Worm (Caenorhabditis elegans) whole organism, young adult: ENCODE data around the gene end-1.

Source experiments
- B0035.1 ChIP-seq: sonication (generic microtip); optimal IDR thresholded peaks from 2 replicates; lab custom pipeline; 2016; ENCODE audit warnings: missing genetic modification characterization, mild to moderate bottlenecking, missing compliant biosample characterization, missing genotype, missing genetic modification reagents
- F22D6.2 ChIP-seq: sonication (generic microtip); optimal IDR thresholded peaks from 2 replicates; lab custom pipeline; 2016; ENCODE audit warnings: mild to moderate bottlenecking, missing genetic modification characterization, missing compliant biosample characterization
- F37B4.10 ChIP-seq: fragments of 200-800 bp; sonication (Bioruptor generic); IDR thresholded peaks from 2 replicates; pipeline ENCODE4 v1.3.6; 2022; ENCODE audit warnings: missing genetic modification characterization, missing compliant biosample characterization
- K11D2.4 ChIP-seq: fragments of 200-800 bp; sonication (Bioruptor generic); IDR thresholded peaks from 2 replicates; pipeline ENCODE4 v1.3.6; 2022; ENCODE audit warnings: missing genetic modification reagents, missing genetic modification characterization, missing compliant biosample characterization
- T26A5.8 ChIP-seq: sonication (generic microtip); optimal IDR thresholded peaks from 2 replicates; lab custom pipeline; 2016; ENCODE audit warnings: missing genetic modification characterization, missing compliant biosample characterization
- Y53F4B.3 ChIP-seq: fragments of 200-800 bp; sonication (Bioruptor generic); IDR thresholded peaks from 2 replicates; pipeline ENCODE4 v1.3.6; 2022; ENCODE audit warnings: missing genetic modification reagents, missing genetic modification characterization, missing compliant biosample characterization
- Y56A3A.18 ChIP-seq: fragments of 200-800 bp; sonication (Bioruptor generic); IDR thresholded peaks from 2 replicates; pipeline ENCODE4 v1.3.6; 2022; ENCODE audit warnings: missing genetic modification reagents, missing genetic modification characterization, missing compliant biosample characterization
- Y79H2A.3 ChIP-seq: fragments of 200-800 bp; sonication (Bioruptor generic); conservative IDR thresholded peaks from 2 replicates; pipeline ENCODE4 v1.3.6; 2022; ENCODE audit warnings: missing genetic modification reagents, missing genetic modification characterization, missing compliant biosample characterization
- Y95B8A.8 ChIP-seq: fragments of 200-800 bp; sonication (Bioruptor generic); IDR thresholded peaks from 2 replicates; pipeline ENCODE4 v1.3.6; 2022; ENCODE audit warnings: missing genetic modification reagents, missing genetic modification characterization, missing compliant biosample characterization
- aptf-2 ChIP-seq: fragments of 200-800 bp; sonication (Bioruptor generic); conservative IDR thresholded peaks from 2 replicates; pipeline ENCODE4 v1.3.6; 2022; ENCODE audit warnings: missing genetic modification reagents, missing genetic modification characterization, missing compliant biosample characterization
- aptf-3 ChIP-seq: fragments of 200-800 bp; sonication (Bioruptor generic); IDR thresholded peaks from 2 replicates; pipeline ENCODE4 v1.3.6; 2022; ENCODE audit warnings: missing genetic modification characterization, missing compliant biosample characterization
- attf-5 ChIP-seq: fragments of 200-800 bp; sonication (Bioruptor generic); optimal IDR thresholded peaks from 2 replicates; lab custom pipeline; 2018; ENCODE audit warnings: mild to moderate bottlenecking, missing genetic modification characterization, missing compliant biosample characterization
- bed-1 ChIP-seq: fragments of 200-800 bp; sonication (Bioruptor generic); IDR thresholded peaks from 2 replicates; pipeline ENCODE4 v1.3.6; 2022; ENCODE audit warnings: missing genetic modification reagents, missing genetic modification characterization, missing compliant biosample characterization
- ceh-27 ChIP-seq: fragments of 200-800 bp; sonication (Bioruptor generic); optimal IDR thresholded peaks from 2 replicates; lab custom pipeline; 2018; ENCODE audit warnings: mild to moderate bottlenecking, missing genetic modification characterization, moderate library complexity, missing compliant biosample characterization
- dox-1 ChIP-seq: fragments of 200-800 bp; sonication (Bioruptor generic); IDR thresholded peaks from 2 replicates; pipeline ENCODE4 v1.3.6; 2022; ENCODE audit warnings: missing genetic modification reagents, missing genetic modification characterization, missing compliant biosample characterization
- dpff-1 ChIP-seq: sonication (generic microtip); optimal IDR thresholded peaks from 2 replicates; lab custom pipeline; 2017; ENCODE audit warnings: mild to moderate bottlenecking, missing genetic modification characterization, missing compliant biosample characterization
- dpl-1 ChIP-seq: fragments of 150-350 bp; optimal IDR thresholded peaks from 2 replicates; lab custom pipeline; 2014; ENCODE audit warnings: missing biosample characterization, missing genetic modification reagents, missing genetic modification characterization
- efl-1 ChIP-seq: fragments of 150-350 bp; optimal IDR thresholded peaks from 2 replicates; lab custom pipeline; 2014; ENCODE audit warnings: missing biosample characterization, missing genetic modification reagents, missing genetic modification characterization
- egl-18 ChIP-seq: fragments of 200-800 bp; sonication (Bioruptor generic); IDR thresholded peaks from 2 replicates; pipeline ENCODE4 v1.3.6; 2022; ENCODE audit warnings: missing genetic modification reagents, missing genetic modification characterization, missing compliant biosample characterization
- ekl-4 ChIP-seq: fragments of 200-800 bp; sonication (Bioruptor generic); IDR thresholded peaks from 2 replicates; pipeline ENCODE4 v1.3.6; 2022; ENCODE audit warnings: missing genetic modification reagents, missing genetic modification characterization, missing compliant biosample characterization
- fkh-3 ChIP-seq: sonication (generic microtip); optimal IDR thresholded peaks from 2 replicates; lab custom pipeline; 2016; ENCODE audit warnings: mild to moderate bottlenecking, missing genetic modification characterization, missing compliant biosample characterization
- hlh-26 ChIP-seq: fragments of 200-800 bp; sonication (Bioruptor generic); conservative IDR thresholded peaks from 2 replicates; pipeline ENCODE4 v1.3.6; 2022; ENCODE audit warnings: missing genetic modification reagents, missing genetic modification characterization, missing compliant biosample characterization
- hmg-20 ChIP-seq: fragments of 200-800 bp; sonication (Bioruptor generic); IDR thresholded peaks from 2 replicates; pipeline ENCODE4 v1.3.6; 2022; ENCODE audit warnings: missing genetic modification reagents, missing genetic modification characterization, missing compliant biosample characterization
- lin-26 ChIP-seq: fragments of 200-800 bp; sonication (Bioruptor generic); IDR thresholded peaks from 2 replicates; pipeline ENCODE4 v1.3.6; 2022; ENCODE audit warnings: missing genetic modification reagents, missing genetic modification characterization, missing compliant biosample characterization
- lin-35 ChIP-seq, 3 experiments: fragments of 150-350 bp in 2 of 3; sonication (generic microtip) in 1 of 3; optimal IDR thresholded peaks; 2 replicates each; lab custom pipeline; 2014 to 2018; ENCODE audit warnings: missing biosample characterization in 3 of 3, missing genetic modification characterization in 3 of 3, missing genetic modification reagents in 3 of 3
- lin-54 ChIP-seq: fragments of 200-800 bp; sonication (Bioruptor generic); optimal IDR thresholded peaks from 2 replicates; lab custom pipeline; 2018; ENCODE audit warnings: mild to moderate bottlenecking, missing genetic modification characterization, missing compliant biosample characterization
- nfya-1 ChIP-seq: sonication (generic microtip); optimal IDR thresholded peaks from 2 replicates; lab custom pipeline; 2017; ENCODE audit warnings: antibody characterized with exemption, missing compliant biosample characterization, missing genetic modification characterization, borderline replicate concordance; ENCODE audit not compliant: insufficient read depth
- nhr-120 ChIP-seq: fragments of 200-800 bp; sonication (Bioruptor generic); IDR thresholded peaks from 2 replicates; pipeline ENCODE4 v1.3.6; 2022; ENCODE audit warnings: missing genetic modification characterization, missing compliant biosample characterization
- nhr-179 ChIP-seq: sonication (generic microtip); optimal IDR thresholded peaks from 2 replicates; lab custom pipeline; 2016; ENCODE audit warnings: mild to moderate bottlenecking, missing genetic modification characterization, missing compliant biosample characterization
- nhr-80 ChIP-seq: sonication (generic microtip); optimal IDR thresholded peaks from 2 replicates; lab custom pipeline; 2016; ENCODE audit warnings: missing genetic modification characterization, missing compliant biosample characterization
- rcor-1 ChIP-seq: fragments of 200-800 bp; sonication (Bioruptor generic); IDR thresholded peaks from 2 replicates; pipeline ENCODE4 v1.3.6; 2022; ENCODE audit warnings: missing genetic modification reagents, missing genetic modification characterization, missing compliant biosample characterization
- rec-8 ChIP-seq, 2 experiments: sonication (generic microtip); optimal IDR thresholded peaks; 2 replicates each; lab custom pipeline; 2016; ENCODE audit warnings: mild to moderate bottlenecking in 2 of 2, missing genetic modification characterization in 2 of 2, missing genetic modification reagents in 2 of 2, missing genotype in 2 of 2, missing biosample characterization in 1 of 2, missing compliant biosample characterization in 1 of 2, moderate library complexity in 1 of 2
- sptf-2 ChIP-seq: fragments of 200-800 bp; sonication (Bioruptor generic); optimal IDR thresholded peaks from 2 replicates; lab custom pipeline; 2018; ENCODE audit warnings: mild to moderate bottlenecking, missing genetic modification characterization, missing compliant biosample characterization
- unc-62 ChIP-seq: fragments of 150-350 bp; optimal IDR thresholded peaks from 2 replicates; lab custom pipeline; 2014; ENCODE audit warnings: missing biosample characterization, missing genetic modification reagents, missing genetic modification characterization
- zfh-2 ChIP-seq: fragments of 200-800 bp; sonication (Bioruptor generic); conservative IDR thresholded peaks from 2 replicates; pipeline ENCODE4 v1.3.6; 2022; ENCODE audit warnings: missing genetic modification reagents, missing genetic modification characterization, missing compliant biosample characterization
- ztf-18 ChIP-seq: sonication (generic microtip); optimal IDR thresholded peaks from 2 replicates; lab custom pipeline; 2016; ENCODE audit warnings: missing genotype, mild to moderate bottlenecking, missing genetic modification characterization, missing compliant biosample characterization
- ztf-26 ChIP-seq: sonication (generic microtip); optimal IDR thresholded peaks from 2 replicates; lab custom pipeline; 2017; ENCODE audit warnings: missing genetic modification characterization, missing compliant biosample characterization
- ztf-28 ChIP-seq: fragments of 200-800 bp; sonication (Bioruptor generic); IDR thresholded peaks from 2 replicates; pipeline ENCODE4 v1.3.6; 2022; ENCODE audit warnings: missing genetic modification reagents, missing genetic modification characterization, missing compliant biosample characterization
- ztf-6 ChIP-seq: fragments of 200-800 bp; sonication (Bioruptor generic); IDR thresholded peaks from 2 replicates; pipeline ENCODE4 v1.3.6; 2022; ENCODE audit warnings: missing genetic modification reagents, missing genetic modification characterization, missing compliant biosample characterization

Gene end-1

ce11 chrV:13946385-13947019, 38.4 kb upstream of the end-1 start, which contains the start of the genes srx-10 and clec-226:
srx-10 (minus strand) TSS chrV:13946485.
clec-226 (plus strand) TSS chrV:13946969.
- no peak for TF ChIP-seq attf-5 (GFP tag; lab: Kevin White, UChicago)
- no peak for TF ChIP-seq dpff-1 (tag; lab: Kevin White, UChicago)
- no peak for TF ChIP-seq egl-18 (GFP tag; lab: Robert Waterston, UW)
- TF ChIP-seq Y79H2A.3 (GFP tag; lab: Robert Waterston, UW): no peak
- no peak for TF ChIP-seq ztf-18 (tag; lab: Kevin White, UChicago)
- TF ChIP-seq K11D2.4: no peak
- TF ChIP-seq lin-26: no peak
- TF ChIP-seq sptf-2 (GFP tag; lab: Kevin White, UChicago): no peak
- no peak for TF ChIP-seq fkh-3 (tag; lab: Kevin White, UChicago)
- TF ChIP-seq dox-1 (GFP tag; lab: Robert Waterston, UW): no peak
- TF ChIP-seq bed-1 (GFP tag; lab: Robert Waterston, UW): no peak
- TF ChIP-seq hlh-26 (GFP tag; lab: Robert Waterston, UW): no peak
- TF ChIP-seq Y56A3A.18 (GFP tag; lab: Robert Waterston, UW): no peak
- no peak for TF ChIP-seq Y53F4B.3 (GFP tag; lab: Robert Waterston, UW)
- TF ChIP-seq ztf-26: no peak
- TF ChIP-seq rec-8 (tag; optimal IDR thresholded peaks at IDR 0.05; lab: Kevin White, UChicago): no peak
- TF ChIP-seq ekl-4: no peak
- TF ChIP-seq ztf-28: no peak
- TF ChIP-seq aptf-3 (GFP tag; lab: Robert Waterston, UW): no peak
- no peak for TF ChIP-seq aptf-2

ce11 chrV:13949010-13949409, 35.9 kb upstream of the end-1 start, which contains the start of gene R10D12.6:
R10D12.6 (plus strand) TSS chrV:13949310.
- no peak for TF ChIP-seq nhr-80 (tag; lab: Kevin White, UChicago)
- no peak for TF ChIP-seq dpff-1 (tag; lab: Kevin White, UChicago)
- no peak for TF ChIP-seq efl-1 (GFP tag; lab: Kevin White, UChicago)
- no peak for TF ChIP-seq nfya-1 (tag; lab: Kevin White, UChicago)
- TF ChIP-seq zfh-2 (GFP tag; lab: Robert Waterston, UW): no peak
- no peak for TF ChIP-seq dpl-1
- TF ChIP-seq nhr-179 (tag; lab: Kevin White, UChicago): no peak
- no peak for TF ChIP-seq lin-35 (GFP tag; optimal IDR thresholded peaks at IDR 0.05; lab: Kevin White, UChicago)
- TF ChIP-seq hmg-20 (GFP tag; lab: Robert Waterston, UW): no peak
- no peak for TF ChIP-seq ceh-27 (GFP tag; lab: Kevin White, UChicago)
- no peak for TF ChIP-seq K11D2.4

- no peak for TF ChIP-seq F22D6.2
- no peak for TF ChIP-seq B0035.1 (tag; lab: Kevin White, UChicago)
- TF ChIP-seq ztf-6 (GFP tag; lab: Robert Waterston, UW): no peak
- no peak for TF ChIP-seq nhr-120 (GFP tag; lab: Robert Waterston, UW)
- TF ChIP-seq attf-5 (GFP tag; lab: Kevin White, UChicago): no peak
- no peak for TF ChIP-seq F37B4.10 (GFP tag; lab: Robert Waterston, UW)
- TF ChIP-seq nhr-179 (tag; lab: Kevin White, UChicago): no peak
- TF ChIP-seq dpl-1: no peak
- TF ChIP-seq unc-62 (GFP tag; lab: Kevin White, UChicago): no peak
- no peak for TF ChIP-seq ztf-26
- no peak for TF ChIP-seq lin-54 (GFP tag; lab: Kevin White, UChicago)
- TF ChIP-seq ztf-28: no peak
- TF ChIP-seq rcor-1 (GFP tag; lab: Robert Waterston, UW): no peak
- no peak for TF ChIP-seq T26A5.8 (tag; lab: Kevin White, UChicago)
- no peak for TF ChIP-seq Y95B8A.8 (GFP tag; lab: Robert Waterston, UW)
- no peak for TF ChIP-seq hlh-26 (GFP tag; lab: Robert Waterston, UW)
Observed at ce11 chrV:13949752-13950151, 35.2 kb upstream of the end-1 start, which contains the start of gene R10D12.7. R10D12.7 (plus strand) TSS chrV:13950052.
